Worm (Caenorhabditis elegans) whole organism, L1 larva: ENCODE results near the gene T19H12.2.

ENCODE experiments used
- C04F5.9 ChIP-seq: sonication (generic microtip); optimal IDR thresholded peaks from 2 replicates; lab custom pipeline; 2016; ENCODE audit warnings: missing genetic modification characterization, missing compliant biosample characterization
- aha-1 ChIP-seq: fragments of 150-350 bp; optimal IDR thresholded peaks from 2 replicates; lab custom pipeline; 2014; ENCODE audit warnings: missing biosample characterization, missing genetic modification characterization
- blmp-1 ChIP-seq: fragments of 150-350 bp; optimal IDR thresholded peaks from 2 replicates; lab custom pipeline; 2014; ENCODE audit warnings: missing biosample characterization, missing genetic modification characterization
- ceh-63 ChIP-seq: fragments of 200-800 bp; sonication (Bioruptor generic); optimal IDR thresholded peaks from 2 replicates; lab custom pipeline; 2018; ENCODE audit warnings: mild to moderate bottlenecking, missing genetic modification characterization, missing compliant biosample characterization
- ceh-82 ChIP-seq, 3 experiments: fragments of 150-350 bp in 1 of 3; sonication (generic microtip) in 2 of 3; optimal IDR thresholded peaks; 2 replicates each; lab custom pipeline; 2014 to 2017; ENCODE audit warnings: missing biosample characterization in 3 of 3, missing genetic modification characterization in 3 of 3
- efl-3 ChIP-seq: fragments of 200-800 bp; sonication (Bioruptor generic); optimal IDR thresholded peaks from 2 replicates; lab custom pipeline; 2018; ENCODE audit warnings: mild to moderate bottlenecking, missing genetic modification characterization, missing compliant biosample characterization
- elt-3 ChIP-seq, 6 experiments: fragments of 150-350 bp in 1 of 6; sonication (generic microtip); optimal IDR thresholded peaks; 2 replicates each; lab custom pipeline; 2017 to 2018; ENCODE audit warnings: missing biosample characterization in 6 of 6, missing genetic modification characterization in 6 of 6, inconsistent platforms in 1 of 6
- fkh-8 ChIP-seq: sonication (generic microtip); optimal IDR thresholded peaks from 2 replicates; lab custom pipeline; 2016; ENCODE audit warnings: mild to moderate bottlenecking, missing genetic modification characterization, missing compliant biosample characterization
- isw-1 ChIP-seq: fragments of 200-800 bp; sonication (Bioruptor generic); IDR thresholded peaks from 2 replicates; pipeline ENCODE4 v1.3.6; 2022; ENCODE audit warnings: missing genetic modification characterization, missing compliant biosample characterization
- jun-1 ChIP-seq: fragments of 150-350 bp; optimal IDR thresholded peaks from 2 replicates; lab custom pipeline; 2014; ENCODE audit warnings: missing biosample characterization, missing genetic modification reagents, missing genetic modification characterization
- lin-13 ChIP-seq: fragments of 150-350 bp; optimal IDR thresholded peaks from 2 replicates; lab custom pipeline; 2014; ENCODE audit warnings: missing biosample characterization, missing genetic modification reagents, missing genetic modification characterization
- mdl-1 ChIP-seq, 2 experiments: fragments of 150-350 bp; optimal IDR thresholded peaks; 2 replicates each; lab custom pipeline; 2014 to 2017; ENCODE audit warnings: missing biosample characterization in 2 of 2, missing genetic modification characterization in 2 of 2, inconsistent platforms in 1 of 2
- mef-2 ChIP-seq: fragments of 150-350 bp; optimal IDR thresholded peaks from 2 replicates; lab custom pipeline; 2014; ENCODE audit warnings: missing biosample characterization, missing genetic modification characterization
- nhr-12 ChIP-seq: sonication (generic microtip); optimal IDR thresholded peaks from 2 replicates; lab custom pipeline; 2017; ENCODE audit warnings: missing biosample characterization, missing genetic modification characterization
- nhr-20 ChIP-seq: sonication (generic microtip); optimal IDR thresholded peaks from 2 replicates; lab custom pipeline; 2016; ENCODE audit warnings: mild to moderate bottlenecking, missing genetic modification characterization, missing compliant biosample characterization
- nhr-237 ChIP-seq: fragments of 150-350 bp; optimal IDR thresholded peaks from 2 replicates; lab custom pipeline; 2014; ENCODE audit warnings: missing biosample characterization, missing genetic modification characterization
- nhr-28 ChIP-seq: fragments of 150-350 bp; optimal IDR thresholded peaks from 2 replicates; lab custom pipeline; 2014; ENCODE audit warnings: missing biosample characterization, missing genetic modification characterization
- nhr-47 ChIP-seq: sonication (generic microtip); optimal IDR thresholded peaks from 2 replicates; lab custom pipeline; 2016; ENCODE audit warnings: mild to moderate bottlenecking, missing genetic modification characterization, moderate library complexity, missing compliant biosample characterization
- nhr-76 ChIP-seq: sonication (generic microtip); optimal IDR thresholded peaks from 2 replicates; lab custom pipeline; 2017; ENCODE audit warnings: missing biosample characterization, missing genetic modification characterization
- nhr-84 ChIP-seq: sonication (generic microtip); optimal IDR thresholded peaks from 2 replicates; lab custom pipeline; 2017; ENCODE audit warnings: missing biosample characterization, missing genetic modification characterization
- nhr-85 ChIP-seq: sonication (generic microtip); peaks from one replicate; lab custom pipeline; 2016; ENCODE audit warnings: missing genetic modification characterization, inconsistent platforms, missing compliant biosample characterization
- pag-3 ChIP-seq: sonication (generic microtip); optimal IDR thresholded peaks from 2 replicates; lab custom pipeline; 2017; ENCODE audit warnings: missing genetic modification characterization, mild to moderate bottlenecking, missing compliant biosample characterization, antibody characterized with exemption, borderline replicate concordance; ENCODE audit not compliant: insufficient read depth
- skn-1 ChIP-seq: fragments of 150-350 bp; optimal IDR thresholded peaks from 2 replicates; lab custom pipeline; 2014; ENCODE audit warnings: missing biosample characterization, missing genetic modification characterization
- snu-23 ChIP-seq: sonication (generic microtip); optimal IDR thresholded peaks from 2 replicates; lab custom pipeline; 2016; ENCODE audit warnings: missing genetic modification characterization, missing compliant biosample characterization
- sup-37 ChIP-seq: fragments of 200-800 bp; sonication (Bioruptor generic); optimal IDR thresholded peaks from 2 replicates; lab custom pipeline; 2018; ENCODE audit warnings: mild to moderate bottlenecking, missing genetic modification characterization, missing compliant biosample characterization
- tlp-1 ChIP-seq: fragments of 150-350 bp; optimal IDR thresholded peaks from 2 replicates; lab custom pipeline; 2014; ENCODE audit warnings: missing biosample characterization, missing genetic modification characterization
- unc-130 ChIP-seq: fragments of 150-350 bp; optimal IDR thresholded peaks from 2 replicates; lab custom pipeline; 2017; ENCODE audit warnings: missing biosample characterization, missing genetic modification characterization, inconsistent platforms
- unc-62 ChIP-seq: fragments of 150-350 bp; optimal IDR thresholded peaks from 2 replicates; lab custom pipeline; 2014; ENCODE audit warnings: missing biosample characterization, missing genetic modification reagents, missing genetic modification characterization
- unc-98 ChIP-seq: fragments of 200-800 bp; sonication (Bioruptor generic); IDR thresholded peaks from 2 replicates; pipeline ENCODE4 v1.3.6; 2022; ENCODE audit warnings: missing genetic modification characterization, missing compliant biosample characterization
- zag-1 ChIP-seq: fragments of 150-350 bp; optimal IDR thresholded peaks from 2 replicates; lab custom pipeline; 2014; ENCODE audit warnings: missing biosample characterization, missing genetic modification characterization
- zip-4 ChIP-seq: fragments of 200-800 bp; sonication (Bioruptor generic); optimal IDR thresholded peaks from 2 replicates; lab custom pipeline; 2018; ENCODE audit warnings: mild to moderate bottlenecking, missing genetic modification characterization, moderate library complexity, missing compliant biosample characterization
- ztf-11 ChIP-seq, 2 experiments: sonication (generic microtip); optimal IDR thresholded peaks; 2 replicates each; lab custom pipeline; 2016 to 2017; ENCODE audit warnings: missing genetic modification characterization in 2 of 2, missing biosample characterization in 1 of 2, missing compliant biosample characterization in 1 of 2
- ztf-4 ChIP-seq: fragments of 150-350 bp; optimal IDR thresholded peaks from 2 replicates; lab custom pipeline; 2014; ENCODE audit warnings: missing biosample characterization, missing genetic modification characterization

Gene T19H12.2

ce11 chrV:4918664-4919257 is 28.5 kb downstream of the T19H12.2 start, which contains the start of gene C02E7.6:
Gene C02E7.6, plus strand, starts transcription at chrV:4919207.
- no peak for TF ChIP-seq ztf-11 (tag; optimal IDR thresholded peaks at IDR 0.05; lab: Kevin White, UChicago)
- TF ChIP-seq jun-1 = peak; percentile 2
- no peak for TF ChIP-seq nhr-85 (tag; lab: Kevin White, UChicago)
- peak; percentile 88 for TF ChIP-seq blmp-1 (tag; lab: Kevin White, UChicago)
- peak; percentile 81 for TF ChIP-seq ztf-4 (tag; lab: Kevin White, UChicago)
- no peak for TF ChIP-seq nhr-20 (tag; lab: Kevin White, UChicago)
- TF ChIP-seq nhr-84 (tag; lab: Kevin White, UChicago) = no peak
- no peak for TF ChIP-seq efl-3 (GFP tag; lab: Kevin White, UChicago)
- TF ChIP-seq lin-13 = no peak
- no peak for TF ChIP-seq unc-98

ce11 chrV:4920690-4921152 is 30.5 kb downstream of the T19H12.2 start, which contains the start of the genes C02E7.8 and srh-23:
Gene C02E7.8, minus strand, starts transcription at chrV:4920790.
Gene srh-23, plus strand, starts transcription at chrV:4921102.
- no peak for TF ChIP-seq mdl-1 (tag; optimal IDR thresholded peaks at IDR 0.05; lab: Kevin White, UChicago)
- TF ChIP-seq C04F5.9 = no peak
- TF ChIP-seq snu-23 = no peak
- peak; percentile 33 for TF ChIP-seq blmp-1 (tag; lab: Kevin White, UChicago)
- TF ChIP-seq sup-37 (GFP tag; lab: Kevin White, UChicago) = no peak
- TF ChIP-seq nhr-237 (tag; lab: Kevin White, UChicago) = no peak

- TF ChIP-seq pag-3 (tag; lab: Kevin White, UChicago) (no peak), skn-1 (tag; lab: Kevin White, UChicago) (no peak), nhr-28 (tag; lab: Kevin White, UChicago) (no peak), isw-1 (GFP tag; lab: Robert Waterston, UW) (no peak), ceh-82 (tag; optimal IDR thresholded peaks at IDR 0.05; lab: Kevin White, UChicago) (no peak), nhr-20 (tag; lab: Kevin White, UChicago) (no peak), ceh-63 (GFP tag; lab: Kevin White, UChicago) (no peak)
Measured at ce11 chrV:4922024-4922423, 31.8 kb downstream of the T19H12.2 start, which contains the start of gene srh-22. Gene srh-22, plus strand, starts transcription at chrV:4922324.

ce11 chrV:4924618-4925017 is 34.4 kb downstream of the T19H12.2 start, which contains the start of gene srh-20:
Gene srh-20, plus strand, starts transcription at chrV:4924918.
- TF ChIP-seq nhr-12 (no peak), unc-62 (GFP tag; lab: Kevin White, UChicago) (no peak), aha-1 (tag; lab: Kevin White, UChicago) (no peak), zag-1 (tag; lab: Kevin White, UChicago) (no peak), nhr-28 (tag; lab: Kevin White, UChicago) (no peak), elt-3 (tag; optimal IDR thresholded peaks at IDR 0.05; lab: Kevin White, UChicago) (no peak)

- TF ChIP-seq fkh-8 (tag; lab: Kevin White, UChicago) = peak; percentile 8
- TF ChIP-seq snu-23 = no peak
Measured at ce11 chrV:4926371-4926770, 36.1 kb downstream of the T19H12.2 start, which contains the start of gene srh-21. Gene srh-21, plus strand, starts transcription at chrV:4926671.

- no peak for TF ChIP-seq nhr-85 (tag; lab: Kevin White, UChicago)
- TF ChIP-seq ceh-82 (tag; optimal IDR thresholded peaks at IDR 0.05; lab: Kevin White, UChicago) = no peak
- TF ChIP-seq nhr-47 (tag; lab: Kevin White, UChicago) = no peak
- TF ChIP-seq mef-2 (tag; lab: Kevin White, UChicago) = no peak
- TF ChIP-seq tlp-1 = no peak
- no peak for TF ChIP-seq blmp-1 (tag; lab: Kevin White, UChicago)
- no peak for TF ChIP-seq aha-1 (tag; lab: Kevin White, UChicago)
- no peak for TF ChIP-seq unc-130 (tag; lab: Kevin White, UChicago)
- TF ChIP-seq nhr-76 (tag; lab: Kevin White, UChicago) = no peak
- no peak for TF ChIP-seq fkh-8 (tag; lab: Kevin White, UChicago)
- TF ChIP-seq snu-23 = no peak
- no peak for TF ChIP-seq zip-4 (GFP tag; lab: Kevin White, UChicago)
Measured at ce11 chrV:4929842-4930241, 39.6 kb downstream of the T19H12.2 start, which contains the start of gene str-205. Gene str-205, minus strand, starts transcription at chrV:4929942.
